Worm (Caenorhabditis elegans) whole organism, late embryonic: ENCODE measurements around the gene B0280.2.

ENCODE experiments used
- C08G9.2 ChIP-seq: sonication (generic microtip); optimal IDR thresholded peaks from 2 replicates; lab custom pipeline; 2016; ENCODE audit warnings: mild to moderate bottlenecking, missing genetic modification characterization, moderate library complexity, missing compliant biosample characterization
- C38D4.7 ChIP-seq: fragments of 200-800 bp; sonication (Bioruptor generic); optimal IDR thresholded peaks from 2 replicates; lab custom pipeline; 2018; ENCODE audit warnings: mild to moderate bottlenecking, missing genetic modification characterization, moderate library complexity, missing compliant biosample characterization
- K09A11.1 ChIP-seq: sonication (generic microtip); optimal IDR thresholded peaks from 2 replicates; lab custom pipeline; 2017; ENCODE audit warnings: antibody characterized with exemption, mild to moderate bottlenecking, missing genetic modification characterization, missing compliant biosample characterization; ENCODE audit not compliant: insufficient read depth
- T23F11.4 ChIP-seq: fragments of 200-800 bp; sonication (Bioruptor generic); optimal IDR thresholded peaks from 2 replicates; lab custom pipeline; 2018; ENCODE audit warnings: mild to moderate bottlenecking, missing genetic modification characterization, missing compliant biosample characterization
- ahr-1 ChIP-seq: sonication (generic microtip); optimal IDR thresholded peaks from 2 replicates; lab custom pipeline; 2016; ENCODE audit warnings: missing genetic modification characterization, missing compliant biosample characterization
- ceh-14 ChIP-seq: sonication (generic microtip); optimal IDR thresholded peaks from 2 replicates; lab custom pipeline; 2016; ENCODE audit warnings: missing genotype, missing genetic modification characterization, missing compliant biosample characterization
- ceh-18 ChIP-seq: sonication (generic microtip); optimal IDR thresholded peaks from 2 replicates; lab custom pipeline; 2016; ENCODE audit warnings: missing genetic modification characterization, missing compliant biosample characterization
- ceh-19 ChIP-seq: fragments of 200-800 bp; sonication (Bioruptor generic); optimal IDR thresholded peaks from 2 replicates; lab custom pipeline; 2018; ENCODE audit warnings: mild to moderate bottlenecking, missing genetic modification characterization, missing compliant biosample characterization
- ceh-2 ChIP-seq: sonication (generic microtip); optimal IDR thresholded peaks from 2 replicates; lab custom pipeline; 2016; ENCODE audit warnings: missing genotype, missing genetic modification characterization, missing compliant biosample characterization
- ceh-22 ChIP-seq: sonication (generic microtip); optimal IDR thresholded peaks from 2 replicates; lab custom pipeline; 2017; ENCODE audit warnings: missing biosample characterization, missing genetic modification characterization
- ceh-30 ChIP-seq: fragments of 150-350 bp; optimal IDR thresholded peaks from 2 replicates; lab custom pipeline; 2014; ENCODE audit warnings: missing biosample characterization, missing genetic modification characterization
- ceh-31 ChIP-seq: sonication (generic microtip); optimal IDR thresholded peaks from 2 replicates; lab custom pipeline; 2016; ENCODE audit warnings: missing genetic modification characterization, missing compliant biosample characterization
- ceh-45 ChIP-seq: fragments of 200-800 bp; sonication (Bioruptor generic); IDR thresholded peaks from 2 replicates; pipeline ENCODE4 v1.3.6; 2022; ENCODE audit warnings: missing genetic modification reagents, missing genetic modification characterization, missing compliant biosample characterization
- ceh-48 ChIP-seq: sonication (generic microtip); optimal IDR thresholded peaks from 2 replicates; lab custom pipeline; 2016; ENCODE audit warnings: missing genetic modification characterization, inconsistent platforms, missing compliant biosample characterization
- ceh-9 ChIP-seq: sonication (generic microtip); optimal IDR thresholded peaks from 2 replicates; lab custom pipeline; 2016; ENCODE audit warnings: mild to moderate bottlenecking, missing genetic modification characterization, inconsistent platforms, missing compliant biosample characterization
- dmd-4 ChIP-seq: sonication (generic microtip); optimal IDR thresholded peaks from 2 replicates; lab custom pipeline; 2016; ENCODE audit warnings: borderline replicate concordance, missing genetic modification characterization, missing compliant biosample characterization
- dve-1 ChIP-seq: sonication (generic microtip); optimal IDR thresholded peaks from 2 replicates; lab custom pipeline; 2017; ENCODE audit warnings: antibody characterized with exemption, mild to moderate bottlenecking, missing genetic modification characterization, missing compliant biosample characterization
- elt-2 ChIP-seq: sonication (generic microtip); optimal IDR thresholded peaks from 2 replicates; lab custom pipeline; 2016; ENCODE audit warnings: missing genetic modification reagents, missing genetic modification characterization, missing compliant biosample characterization
- elt-4 ChIP-seq: sonication (generic microtip); optimal IDR thresholded peaks from 2 replicates; lab custom pipeline; 2016; ENCODE audit warnings: missing genetic modification characterization, missing compliant biosample characterization
- eyg-1 ChIP-seq: sonication (generic microtip); optimal IDR thresholded peaks from 2 replicates; lab custom pipeline; 2016; ENCODE audit warnings: missing genotype, missing genetic modification characterization, missing compliant biosample characterization
- fkh-10 ChIP-seq: fragments of 150-350 bp; optimal IDR thresholded peaks from 2 replicates; lab custom pipeline; 2014; ENCODE audit warnings: missing biosample characterization, missing genetic modification reagents, missing genetic modification characterization
- hlh-13 ChIP-seq: fragments of 200-800 bp; sonication (Bioruptor generic); optimal IDR thresholded peaks from 2 replicates; lab custom pipeline; 2018; ENCODE audit warnings: mild to moderate bottlenecking, missing genetic modification characterization, missing compliant biosample characterization
- hlh-15 ChIP-seq: sonication (generic microtip); optimal IDR thresholded peaks from 2 replicates; lab custom pipeline; 2016; ENCODE audit warnings: missing genetic modification characterization, missing compliant biosample characterization
- hlh-6 ChIP-seq: sonication (generic microtip); optimal IDR thresholded peaks from 2 replicates; lab custom pipeline; 2016; ENCODE audit warnings: missing genotype, missing genetic modification characterization, missing compliant biosample characterization
- hlh-8 ChIP-seq: sonication (generic microtip); optimal IDR thresholded peaks from 2 replicates; lab custom pipeline; 2016; ENCODE audit warnings: missing genotype, missing genetic modification characterization, missing compliant biosample characterization
- lim-6 ChIP-seq: sonication (generic microtip); optimal IDR thresholded peaks from 2 replicates; lab custom pipeline; 2016; ENCODE audit warnings: missing genetic modification characterization, missing compliant biosample characterization
- lin-11 ChIP-seq: fragments of 200-800 bp; sonication (Bioruptor generic); optimal IDR thresholded peaks from 2 replicates; lab custom pipeline; 2018; ENCODE audit warnings: mild to moderate bottlenecking, missing genetic modification characterization, missing compliant biosample characterization
- madf-2 ChIP-seq: sonication (generic microtip); optimal IDR thresholded peaks from 2 replicates; lab custom pipeline; 2017; ENCODE audit warnings: missing genetic modification characterization, missing compliant biosample characterization
- mec-3 ChIP-seq: sonication (generic microtip); optimal IDR thresholded peaks from 2 replicates; lab custom pipeline; 2016; ENCODE audit warnings: borderline replicate concordance, missing genetic modification characterization, missing compliant biosample characterization
- nfya-1 ChIP-seq: sonication (generic microtip); optimal IDR thresholded peaks from 2 replicates; lab custom pipeline; 2017; ENCODE audit warnings: missing genetic modification characterization, mild to moderate bottlenecking, missing compliant biosample characterization, antibody characterized with exemption, moderate library complexity
- nhr-232 ChIP-seq: sonication (generic microtip); optimal IDR thresholded peaks from 2 replicates; lab custom pipeline; 2016; ENCODE audit warnings: missing genetic modification characterization, missing compliant biosample characterization
- npax-4 ChIP-seq: sonication (generic microtip); optimal IDR thresholded peaks from 2 replicates; lab custom pipeline; 2016; ENCODE audit warnings: missing genetic modification characterization, missing compliant biosample characterization
- pag-3 ChIP-seq: sonication (generic microtip); optimal IDR thresholded peaks from 2 replicates; lab custom pipeline; 2016; ENCODE audit warnings: missing compliant biosample characterization, missing genetic modification characterization, borderline replicate concordance
- pat-9 ChIP-seq: fragments of 200-800 bp; sonication (Bioruptor generic); optimal IDR thresholded peaks from 2 replicates; lab custom pipeline; 2018; ENCODE audit warnings: mild to moderate bottlenecking, missing genetic modification characterization, moderate library complexity, missing compliant biosample characterization
- pax-1 ChIP-seq: fragments of 150-350 bp; optimal IDR thresholded peaks from 2 replicates; lab custom pipeline; 2014; ENCODE audit warnings: missing biosample characterization, missing genetic modification characterization
- pha-4 ChIP-seq: fragments of 150-350 bp; optimal IDR thresholded peaks from 2 replicates; lab custom pipeline; 2018; ENCODE audit warnings: missing biosample characterization, missing genetic modification reagents, missing genetic modification characterization
- pqm-1 ChIP-seq: sonication (generic microtip); optimal IDR thresholded peaks from 2 replicates; lab custom pipeline; 2016; ENCODE audit warnings: missing genetic modification characterization, missing compliant biosample characterization
- rnt-1 ChIP-seq: sonication (generic microtip); optimal IDR thresholded peaks from 2 replicates; lab custom pipeline; 2016; ENCODE audit warnings: missing genetic modification characterization, missing compliant biosample characterization
- sdc-2 ChIP-seq: sonication (generic microtip); optimal IDR thresholded peaks from 2 replicates; lab custom pipeline; 2016; ENCODE audit warnings: missing genotype, missing genetic modification characterization, missing compliant biosample characterization
- sox-2 ChIP-seq: fragments of 200-800 bp; sonication (Bioruptor generic); IDR thresholded peaks from 2 replicates; pipeline ENCODE4 v1.3.6; 2022; ENCODE audit warnings: missing genetic modification reagents, missing genetic modification characterization, missing compliant biosample characterization
- tbx-7 ChIP-seq: sonication (generic microtip); optimal IDR thresholded peaks from 2 replicates; lab custom pipeline; 2016; ENCODE audit warnings: missing genotype, missing genetic modification characterization, missing compliant biosample characterization
- ttx-3 ChIP-seq: sonication (generic microtip); optimal IDR thresholded peaks from 2 replicates; lab custom pipeline; 2016; ENCODE audit warnings: missing genetic modification reagents, missing genetic modification characterization, missing compliant biosample characterization
- unc-3 ChIP-seq, 2 experiments: fragments of 200-800 bp in 1 of 2; sonication (Bioruptor generic) in 1 of 2; sonication (generic microtip) in 1 of 2; conservative IDR thresholded peaks in 1 of 2; optimal IDR thresholded peaks in 1 of 2; 2 replicates each; pipeline versions ENCODE4 v1.3.6 to Lab custom; 2016 to 2022; ENCODE audit warnings: missing compliant biosample characterization in 2 of 2, missing genetic modification characterization in 2 of 2, missing genetic modification reagents in 1 of 2
- unc-42 ChIP-seq: sonication (generic microtip); optimal IDR thresholded peaks from 2 replicates; lab custom pipeline; 2016; ENCODE audit warnings: missing genotype, missing genetic modification characterization, missing compliant biosample characterization
- unc-55 ChIP-seq: sonication (generic microtip); optimal IDR thresholded peaks from 2 replicates; lab custom pipeline; 2017; ENCODE audit warnings: missing biosample characterization, missing genetic modification reagents, missing genetic modification characterization
- unc-86 ChIP-seq: sonication (generic microtip); optimal IDR thresholded peaks from 2 replicates; lab custom pipeline; 2016; ENCODE audit warnings: missing genetic modification characterization, missing compliant biosample characterization
- ztf-16 ChIP-seq: sonication (generic microtip); optimal IDR thresholded peaks from 2 replicates; lab custom pipeline; 2017; ENCODE audit warnings: missing genetic modification characterization, missing compliant biosample characterization

Gene B0280.2

DNA sequence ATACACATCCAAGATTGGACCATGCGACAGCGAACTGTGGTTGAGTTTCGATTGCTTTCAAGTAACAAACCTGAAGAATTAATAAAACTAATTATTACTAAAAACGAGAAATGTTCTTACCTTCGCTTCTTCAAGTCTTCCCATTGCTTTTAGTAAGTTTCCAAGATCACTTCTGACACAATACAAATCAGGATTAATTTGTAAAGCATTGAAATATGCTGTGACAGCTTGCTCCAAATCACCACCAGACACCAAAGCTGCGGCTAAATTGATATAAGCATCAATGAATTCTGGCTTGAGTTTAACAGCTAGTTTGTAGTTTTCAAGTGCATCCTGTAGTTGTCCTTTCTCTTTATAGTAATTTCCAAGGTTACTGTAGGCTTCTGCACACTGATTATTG lies 25.7 kb downstream of the B0280.2 start:
- TF ChIP-seq unc-86 (tag; lab: Kevin White, UChicago) (no peak), T23F11.4 (GFP tag; lab: Kevin White, UChicago) (no peak), C38D4.7 (GFP tag; lab: Kevin White, UChicago) (no peak), dve-1 (tag; lab: Kevin White, UChicago) (no peak), ceh-31 (tag; lab: Kevin White, UChicago) (no peak), pha-4 (tag; lab: Kevin White, UChicago) (no peak), pat-9 (tag; lab: Kevin White, UChicago) (no peak), npax-4 (tag; lab: Kevin White, UChicago) (no peak), ceh-14 (tag; lab: Kevin White, UChicago) (no peak), sdc-2 (tag; lab: Kevin White, UChicago) (no peak), elt-2 (tag; lab: Kevin White, UChicago) (no peak), ahr-1 (no peak), ceh-22 (tag; lab: Kevin White, UChicago) (no peak), unc-3 (GFP tag; conservative IDR thresholded peaks at IDR 0.05; lab: Robert Waterston, UW) (no peak), unc-3 (tag; optimal IDR thresholded peaks at IDR 0.05; lab: Kevin White, UChicago) (no peak), ztf-16 (no peak), unc-42 (tag; lab: Kevin White, UChicago) (no peak)

DNA sequence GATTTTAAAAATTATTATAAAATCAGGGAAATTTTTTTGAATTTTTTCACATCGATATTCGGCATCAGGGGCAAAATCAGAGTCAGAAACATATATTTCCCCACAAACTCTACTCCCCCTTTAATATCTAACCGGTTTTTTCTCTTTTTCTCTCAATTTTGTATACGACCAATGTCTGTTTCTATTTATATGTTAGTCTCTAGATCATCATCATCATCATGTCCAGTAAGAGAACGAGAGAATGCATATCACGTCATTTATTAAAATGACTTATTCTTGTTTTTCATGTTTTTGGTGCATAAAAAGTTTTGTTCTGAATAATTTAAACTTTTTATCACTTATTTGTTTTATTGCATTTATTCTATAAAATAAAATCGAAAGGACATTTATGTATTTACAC lies 28.1 kb downstream of the B0280.2 start:
- TF ChIP-seq lim-6 (no peak), nhr-232 (tag; lab: Kevin White, UChicago) (no peak), T23F11.4 (GFP tag; lab: Kevin White, UChicago) (no peak)

ce11 chrIII:7153747-7154238 lies 29.3 kb downstream of the B0280.2 start, which contains the start of gene ogt-1:
ogt-1 (minus strand) TSS chrIII:7153797.
- no peak for TF ChIP-seq hlh-8 (tag; lab: Kevin White, UChicago)
- no peak for TF ChIP-seq elt-2 (tag; lab: Kevin White, UChicago)
- TF ChIP-seq pag-3 (tag; lab: Kevin White, UChicago): no peak
- TF ChIP-seq madf-2 (tag; lab: Kevin White, UChicago): no peak
- TF ChIP-seq mec-3 (tag; lab: Kevin White, UChicago): no peak
- peak; percentile 68 for TF ChIP-seq ceh-31 (tag; lab: Kevin White, UChicago)
- TF ChIP-seq nfya-1 (tag; lab: Kevin White, UChicago): peak; percentile 93
- TF ChIP-seq nhr-232 (tag; lab: Kevin White, UChicago): no peak
- no peak for TF ChIP-seq hlh-13
- no peak for TF ChIP-seq hlh-15
- no peak for TF ChIP-seq fkh-10
- TF ChIP-seq ceh-45 (GFP tag; lab: Robert Waterston, UW): no peak
- peak; percentile 78 for TF ChIP-seq unc-55 (GFP tag; lab: Kevin White, UChicago)
- peak; percentile 79 for TF ChIP-seq pax-1 (tag; lab: Kevin White, UChicago)
- TF ChIP-seq ttx-3 (tag; lab: Kevin White, UChicago): no peak
- no peak for TF ChIP-seq ceh-30 (tag; lab: Kevin White, UChicago)
- no peak for TF ChIP-seq ceh-9 (tag; lab: Kevin White, UChicago)
- no peak for TF ChIP-seq C38D4.7 (GFP tag; lab: Kevin White, UChicago)
- no peak for TF ChIP-seq hlh-6 (tag; lab: Kevin White, UChicago)
- TF ChIP-seq ceh-14 (tag; lab: Kevin White, UChicago): no peak
- peak; percentile 14 for TF ChIP-seq rnt-1
- TF ChIP-seq eyg-1: no peak
- TF ChIP-seq pqm-1 (tag; lab: Kevin White, UChicago): no peak
- TF ChIP-seq pat-9 (tag; lab: Kevin White, UChicago): no peak
- no peak for TF ChIP-seq elt-4 (tag; lab: Kevin White, UChicago)
- TF ChIP-seq lim-6: no peak
- TF ChIP-seq sox-2 (GFP tag; lab: Robert Waterston, UW): no peak
- TF ChIP-seq sdc-2 (tag; lab: Kevin White, UChicago): no peak
- no peak for TF ChIP-seq lin-11 (tag; lab: Kevin White, UChicago)
- TF ChIP-seq dve-1 (tag; lab: Kevin White, UChicago): peak; percentile 12
- TF ChIP-seq npax-4 (tag; lab: Kevin White, UChicago): no peak
- no peak for TF ChIP-seq C08G9.2 (tag; lab: Kevin White, UChicago)
- TF ChIP-seq ceh-48 (tag; lab: Kevin White, UChicago): no peak
- TF ChIP-seq K09A11.1 (tag; lab: Kevin White, UChicago): no peak
- TF ChIP-seq ceh-18 (tag; lab: Kevin White, UChicago): peak; percentile 9
- TF ChIP-seq dmd-4: no peak
- TF ChIP-seq tbx-7: no peak
- no peak for TF ChIP-seq ceh-2 (tag; lab: Kevin White, UChicago)
- TF ChIP-seq ceh-19: no peak
- no peak for TF ChIP-seq unc-86 (tag; lab: Kevin White, UChicago)
